Worm (Caenorhabditis elegans) whole organism, L4 larva: Measurements from ENCODE around the gene F49C12.15.

Experiments
- D1046.2 ChIP-seq: fragments of 200-800 bp; sonication (Bioruptor generic); IDR thresholded peaks from 2 replicates; pipeline ENCODE4 v1.3.6; 2022; ENCODE audit warnings: missing genetic modification characterization, missing compliant biosample characterization
- F37D6.2 ChIP-seq: sonication (generic microtip); optimal IDR thresholded peaks from 2 replicates; lab custom pipeline; 2016; ENCODE audit warnings: mild to moderate bottlenecking, missing genetic modification characterization, missing compliant biosample characterization
- R02D3.7 ChIP-seq: fragments of 150-350 bp; sonication (generic microtip); optimal IDR thresholded peaks from 3 replicates; lab custom pipeline; 2014; ENCODE audit warnings: missing biosample characterization, missing genetic modification characterization
- Y5F2A.4 ChIP-seq: fragments of 200-800 bp; sonication (Bioruptor generic); optimal IDR thresholded peaks from 2 replicates; lab custom pipeline; 2018; ENCODE audit warnings: mild to moderate bottlenecking, missing genetic modification characterization, missing compliant biosample characterization
- Y75B8A.6 ChIP-seq: fragments of 200-800 bp; sonication (Bioruptor generic); IDR thresholded peaks from 2 replicates; pipeline ENCODE4 v1.3.6; 2022; ENCODE audit warnings: missing genetic modification reagents, missing genetic modification characterization, missing compliant biosample characterization
- ZK337.2 ChIP-seq: fragments of 200-800 bp; sonication (Bioruptor generic); IDR thresholded peaks from 2 replicates; pipeline ENCODE4 v1.3.6; 2022; ENCODE audit warnings: missing genetic modification reagents, missing genetic modification characterization, missing compliant biosample characterization
- aha-1 ChIP-seq: fragments of 150-350 bp; peaks from one replicate; lab custom pipeline; 2014; ENCODE audit warnings: missing biosample characterization, missing genetic modification characterization
- ceh-20 ChIP-seq: fragments of 200-800 bp; sonication (Bioruptor generic); IDR thresholded peaks from 2 replicates; pipeline ENCODE4 v1.3.6; 2022; ENCODE audit warnings: missing genetic modification reagents, missing genetic modification characterization, missing compliant biosample characterization
- ceh-28 ChIP-seq: fragments of 150-350 bp; optimal IDR thresholded peaks from 2 replicates; lab custom pipeline; 2014; ENCODE audit warnings: missing biosample characterization, missing genetic modification reagents, missing genetic modification characterization
- ceh-44 ChIP-seq: fragments of 200-800 bp; sonication (Bioruptor generic); IDR thresholded peaks from 2 replicates; pipeline ENCODE4 v1.3.6; 2022; ENCODE audit warnings: missing genetic modification reagents, missing genetic modification characterization, missing compliant biosample characterization
- ceh-62 ChIP-seq: sonication (generic microtip); optimal IDR thresholded peaks from 2 replicates; lab custom pipeline; 2017; ENCODE audit warnings: missing biosample characterization, missing genetic modification characterization
- daf-12 ChIP-seq: fragments of 150-350 bp; optimal IDR thresholded peaks from 2 replicates; lab custom pipeline; 2014; ENCODE audit warnings: missing biosample characterization, missing genetic modification reagents, missing genetic modification characterization
- daf-16 ChIP-seq, 3 experiments: sonication (generic microtip); optimal IDR thresholded peaks; 2 replicates each; lab custom pipeline; 2016 to 2017; ENCODE audit warnings: missing genetic modification characterization in 3 of 3, missing genetic modification reagents in 3 of 3, mild to moderate bottlenecking in 2 of 3, missing compliant biosample characterization in 2 of 3, missing biosample characterization in 1 of 3, moderate library complexity in 1 of 3
- daf-19 ChIP-seq: fragments of 200-800 bp; sonication (Bioruptor generic); conservative IDR thresholded peaks from 2 replicates; pipeline ENCODE4 v1.3.6; 2022; ENCODE audit warnings: missing genetic modification characterization, missing compliant biosample characterization
- daf-8 ChIP-seq: fragments of 200-800 bp; sonication (Bioruptor generic); IDR thresholded peaks from 2 replicates; pipeline ENCODE4 v1.3.6; 2022; ENCODE audit warnings: missing genetic modification characterization, missing compliant biosample characterization
- dmd-6 ChIP-seq: fragments of 200-800 bp; sonication (Bioruptor generic); IDR thresholded peaks from 2 replicates; pipeline ENCODE4 v1.3.6; 2022; ENCODE audit warnings: missing genetic modification reagents, missing genetic modification characterization, missing compliant biosample characterization
- dpl-1 ChIP-seq: fragments of 150-350 bp; optimal IDR thresholded peaks from 2 replicates; lab custom pipeline; 2014; ENCODE audit warnings: missing biosample characterization, missing genetic modification reagents, missing genetic modification characterization
- dve-1 ChIP-seq: sonication (generic microtip); optimal IDR thresholded peaks from 2 replicates; lab custom pipeline; 2017; ENCODE audit warnings: antibody characterized with exemption, mild to moderate bottlenecking, missing genetic modification characterization, missing compliant biosample characterization; ENCODE audit not compliant: insufficient read depth
- egl-43 ChIP-seq: fragments of 200-800 bp; sonication (Bioruptor generic); IDR thresholded peaks from 2 replicates; pipeline ENCODE4 v1.3.6; 2022; ENCODE audit warnings: missing genetic modification reagents, missing genetic modification characterization, missing compliant biosample characterization
- fos-1 ChIP-seq: fragments of 150-350 bp; optimal IDR thresholded peaks from 2 replicates; lab custom pipeline; 2014; ENCODE audit warnings: missing biosample characterization, missing genetic modification characterization
- gei-8 ChIP-seq: fragments of 200-800 bp; sonication (Bioruptor generic); optimal IDR thresholded peaks from 2 replicates; lab custom pipeline; 2018; ENCODE audit warnings: mild to moderate bottlenecking, missing genetic modification characterization, missing compliant biosample characterization
- hlh-11 ChIP-seq: fragments of 200-800 bp; sonication (Bioruptor generic); optimal IDR thresholded peaks from 2 replicates; lab custom pipeline; 2018; ENCODE audit warnings: mild to moderate bottlenecking, missing genetic modification characterization, missing compliant biosample characterization
- hlh-30 ChIP-seq: sonication (generic microtip); optimal IDR thresholded peaks from 2 replicates; lab custom pipeline; 2017; ENCODE audit warnings: antibody characterized with exemption, mild to moderate bottlenecking, missing genetic modification characterization, missing compliant biosample characterization; ENCODE audit not compliant: insufficient read depth
- hmg-1.1 ChIP-seq: fragments of 200-800 bp; sonication (Bioruptor generic); IDR thresholded peaks from 2 replicates; pipeline ENCODE4 v1.3.6; 2022; ENCODE audit warnings: missing genetic modification reagents, missing genetic modification characterization, missing compliant biosample characterization
- jun-1 ChIP-seq: fragments of 150-350 bp; optimal IDR thresholded peaks from 2 replicates; lab custom pipeline; 2014; ENCODE audit warnings: missing biosample characterization, missing genetic modification reagents, missing genetic modification characterization
- lin-15B ChIP-seq: fragments of 150-350 bp; sonication (generic microtip); optimal IDR thresholded peaks from 3 replicates; lab custom pipeline; 2014; ENCODE audit warnings: missing biosample characterization, missing genetic modification characterization
- lin-38 ChIP-seq: fragments of 200-800 bp; sonication (Bioruptor generic); IDR thresholded peaks from 2 replicates; pipeline ENCODE4 v1.3.6; 2022; ENCODE audit warnings: missing genetic modification reagents, missing genetic modification characterization, missing compliant biosample characterization
- lir-3 ChIP-seq: sonication (generic microtip); optimal IDR thresholded peaks from 2 replicates; lab custom pipeline; 2016; ENCODE audit warnings: mild to moderate bottlenecking, missing genetic modification characterization, missing compliant biosample characterization
- lsy-2 ChIP-seq, 2 experiments: fragments of 150-350 bp in 1 of 2; sonication (generic microtip) in 1 of 2; optimal IDR thresholded peaks; 2 replicates each; lab custom pipeline; 2014 to 2017; ENCODE audit warnings: missing biosample characterization in 2 of 2, missing genetic modification characterization in 2 of 2
- madf-9 ChIP-seq: fragments of 200-800 bp; sonication (Bioruptor generic); conservative IDR thresholded peaks from 2 replicates; pipeline ENCODE4 v1.3.6; 2022; ENCODE audit warnings: missing genetic modification reagents, missing genetic modification characterization, missing compliant biosample characterization
- mdt-29 ChIP-seq: fragments of 200-800 bp; sonication (Bioruptor generic); IDR thresholded peaks from 2 replicates; pipeline ENCODE4 v1.3.6; 2022; ENCODE audit warnings: missing genetic modification reagents, missing genetic modification characterization, missing compliant biosample characterization
- mep-1 ChIP-seq: fragments of 150-350 bp; sonication (generic microtip); optimal IDR thresholded peaks from 3 replicates; lab custom pipeline; 2014; ENCODE audit warnings: missing biosample characterization, missing genetic modification characterization
- mes-2 ChIP-seq: sonication (generic microtip); optimal IDR thresholded peaks from 2 replicates; lab custom pipeline; 2016; ENCODE audit warnings: missing genotype, mild to moderate bottlenecking, missing genetic modification characterization, missing compliant biosample characterization; ENCODE audit not compliant: poor library complexity, severe bottlenecking
- nhr-102 ChIP-seq: sonication (generic microtip); optimal IDR thresholded peaks from 2 replicates; lab custom pipeline; 2016; ENCODE audit warnings: mild to moderate bottlenecking, missing genetic modification characterization, moderate library complexity, missing compliant biosample characterization
- nhr-111 ChIP-seq: fragments of 200-800 bp; sonication (Bioruptor generic); optimal IDR thresholded peaks from 2 replicates; lab custom pipeline; 2018; ENCODE audit warnings: mild to moderate bottlenecking, missing genetic modification characterization, missing compliant biosample characterization
- nhr-28 ChIP-seq: fragments of 150-350 bp; optimal IDR thresholded peaks from 2 replicates; lab custom pipeline; 2014; ENCODE audit warnings: missing biosample characterization, missing genetic modification characterization
- nhr-41 ChIP-seq: fragments of 200-800 bp; sonication (Bioruptor generic); IDR thresholded peaks from 2 replicates; pipeline ENCODE4 v1.3.6; 2022; ENCODE audit warnings: missing genetic modification reagents, missing genetic modification characterization, missing compliant biosample characterization
- nhr-48 ChIP-seq: sonication (generic microtip); optimal IDR thresholded peaks from 2 replicates; lab custom pipeline; 2016; ENCODE audit warnings: mild to moderate bottlenecking, missing genetic modification characterization, missing compliant biosample characterization
- nhr-6 ChIP-seq: fragments of 150-350 bp; optimal IDR thresholded peaks from 2 replicates; lab custom pipeline; 2014; ENCODE audit warnings: missing biosample characterization, missing genetic modification characterization
- nhr-76 ChIP-seq: fragments of 150-350 bp; optimal IDR thresholded peaks from 2 replicates; lab custom pipeline; 2014; ENCODE audit warnings: missing biosample characterization, missing genetic modification characterization
- nhr-77 ChIP-seq: fragments of 150-350 bp; optimal IDR thresholded peaks from 2 replicates; lab custom pipeline; 2014; ENCODE audit warnings: missing biosample characterization, missing genetic modification characterization
- pha-4 ChIP-seq, 2 experiments: fragments of 150-350 bp in 1 of 2; fragments of 200-800 bp in 1 of 2; sonication (Bioruptor generic) in 1 of 2; IDR thresholded peaks in 1 of 2; optimal IDR thresholded peaks in 1 of 2; 2 replicates each; pipeline versions ENCODE4 v1.3.6 to Lab custom; 2014 to 2022; ENCODE audit warnings: missing genetic modification characterization in 2 of 2, missing genetic modification reagents in 2 of 2, missing biosample characterization in 1 of 2, missing compliant biosample characterization in 1 of 2
- pqm-1 ChIP-seq: sonication (generic microtip); optimal IDR thresholded peaks from 2 replicates; lab custom pipeline; 2017; ENCODE audit warnings: missing biosample characterization, missing genetic modification characterization
- saeg-2 ChIP-seq: fragments of 200-800 bp; sonication (Bioruptor generic); IDR thresholded peaks from 2 replicates; pipeline ENCODE4 v1.3.6; 2022; ENCODE audit warnings: missing genetic modification reagents, missing genetic modification characterization, missing compliant biosample characterization
- snpc-1.2 ChIP-seq: fragments of 200-800 bp; sonication (Bioruptor generic); IDR thresholded peaks from 2 replicates; pipeline ENCODE4 v1.3.6; 2022; ENCODE audit warnings: missing genetic modification reagents, missing genetic modification characterization, missing compliant biosample characterization
- spr-3 ChIP-seq: fragments of 200-800 bp; sonication (Bioruptor generic); optimal IDR thresholded peaks from 2 replicates; lab custom pipeline; 2018; ENCODE audit warnings: mild to moderate bottlenecking, missing genetic modification characterization, missing compliant biosample characterization
- unc-62 ChIP-seq, 3 experiments: fragments of 150-350 bp in 1 of 3; sonication (generic microtip); optimal IDR thresholded peaks in 2 of 3; peaks in 1 of 3; 1 replicate in 1 of 3; 2 replicates in 2 of 3; lab custom pipeline; 2014 to 2017; ENCODE audit warnings: missing biosample characterization in 3 of 3, missing genetic modification characterization in 3 of 3, missing genetic modification reagents in 3 of 3, missing genotype in 1 of 3
- vab-7 ChIP-seq: fragments of 200-800 bp; sonication (Bioruptor generic); IDR thresholded peaks from 2 replicates; pipeline ENCODE4 v1.3.6; 2022; ENCODE audit warnings: missing genetic modification reagents, missing genetic modification characterization, missing compliant biosample characterization

The F49C12.15 gene

ce11 chrIV:9335552-9336251, 11.4 kb downstream of the F49C12.15 start, which contains the start of the genes coa-4 and T20D3.14:
TSS of gene coa-4 (minus strand) at chrIV:9335602.
TSS of gene T20D3.14 (minus strand) at chrIV:9335909.
- no peak for TF ChIP-seq Y75B8A.6 (GFP tag; lab: Robert Waterston, UW)
- TF ChIP-seq ZK337.2 (GFP tag; lab: Robert Waterston, UW) = no peak
- peak; percentile 23 for TF ChIP-seq nhr-77 (tag; lab: Kevin White, UChicago)
- no peak for TF ChIP-seq nhr-102 (tag; lab: Kevin White, UChicago)
- TF ChIP-seq nhr-48 (tag; lab: Kevin White, UChicago) = no peak
- no peak for TF ChIP-seq R02D3.7 (tag; lab: Kevin White, UChicago)
- peak; percentile 55 for TF ChIP-seq mep-1 (tag; lab: Kevin White, UChicago)
- no peak for TF ChIP-seq vab-7 (GFP tag; lab: Robert Waterston, UW)
- TF ChIP-seq ceh-20 (GFP tag; lab: Robert Waterston, UW) = 0 out of 2 replicates have a peak, but pooled peaks have one; percentile 8
- TF ChIP-seq saeg-2 (GFP tag; lab: Robert Waterston, UW) = no peak
- TF ChIP-seq nhr-6 (tag; lab: Kevin White, UChicago) = no peak
- peak; percentile 69 for TF ChIP-seq dve-1
- no peak for TF ChIP-seq ceh-62 (tag; lab: Kevin White, UChicago)
- no peak for TF ChIP-seq daf-12 (tag; lab: Kevin White, UChicago)
- no peak for TF ChIP-seq Y5F2A.4
- TF ChIP-seq gei-8 (GFP tag; lab: Kevin White, UChicago) = no peak
- TF ChIP-seq mes-2 (tag; lab: Kevin White, UChicago) = peak; percentile 56
- no peak for TF ChIP-seq mdt-29
- TF ChIP-seq daf-19 = no peak
- no peak for TF ChIP-seq fos-1 (tag; lab: Kevin White, UChicago)
- peak; percentile 35 for TF ChIP-seq dpl-1 (GFP tag; lab: Kevin White, UChicago)
- no peak for TF ChIP-seq ceh-28 (tag; lab: Kevin White, UChicago)
- peak; percentile 63 for TF ChIP-seq aha-1
- TF ChIP-seq daf-16 (GFP tag; optimal IDR thresholded peaks at IDR 0.05; lab: Kevin White, UChicago) = no peak
- TF ChIP-seq daf-16 (tag; optimal IDR thresholded peaks at IDR 0.05; lab: Kevin White, UChicago) = peak; percentile 64
- no peak for TF ChIP-seq nhr-76 (tag; lab: Kevin White, UChicago)
- no peak for TF ChIP-seq snpc-1.2 (GFP tag; lab: Robert Waterston, UW)
- peak; percentile 64 for TF ChIP-seq hlh-11
- TF ChIP-seq hlh-30 = peak; percentile 57
- no peak for TF ChIP-seq lin-15B (tag; lab: Kevin White, UChicago)
- TF ChIP-seq jun-1 (tag; lab: Kevin White, UChicago) = no peak
- TF ChIP-seq daf-8 (GFP tag; lab: Robert Waterston, UW) = no peak
- no peak for TF ChIP-seq D1046.2 (GFP tag; lab: Robert Waterston, UW)
- no peak for TF ChIP-seq F37D6.2 (tag; lab: Kevin White, UChicago)
- TF ChIP-seq dmd-6 = peak; percentile 75
- no peak for TF ChIP-seq unc-62 (GFP tag; optimal IDR thresholded peaks at IDR 0.05 in 1 of 2; lab: Kevin White, UChicago)
- TF ChIP-seq unc-62 (tag; optimal IDR thresholded peaks at IDR 0.05; lab: Kevin White, UChicago) = no peak
- TF ChIP-seq lir-3 (tag; lab: Kevin White, UChicago) = no peak
- TF ChIP-seq hmg-1.1 (GFP tag; lab: Robert Waterston, UW) = 0 out of 2 replicates have a peak, but pooled peaks have one; percentile 40
- peak in 1 of 2 experiments; percentile 57 for TF ChIP-seq lsy-2 (tag; optimal IDR thresholded peaks at IDR 0.05; lab: Kevin White, UChicago)
- peak; percentile 27 for TF ChIP-seq nhr-28 (tag; lab: Kevin White, UChicago)
- no peak for TF ChIP-seq nhr-111
- TF ChIP-seq ceh-44 = no peak
- TF ChIP-seq nhr-41 = no peak
- peak; percentile 24 for TF ChIP-seq pqm-1 (tag; lab: Kevin White, UChicago)
- TF ChIP-seq pha-4 (GFP tag; IDR thresholded peaks at IDR 0.05; lab: Robert Waterston, UW) = no peak
- TF ChIP-seq pha-4 (tag; optimal IDR thresholded peaks at IDR 0.05; lab: Kevin White, UChicago) = peak; percentile 40
- no peak for TF ChIP-seq madf-9
- no peak for TF ChIP-seq spr-3 (GFP tag; lab: Kevin White, UChicago)
- no peak for TF ChIP-seq egl-43 (GFP tag; lab: Robert Waterston, UW)
- TF ChIP-seq lin-38 (GFP tag; lab: Robert Waterston, UW) = peak; percentile 29; the same call in 1 of the 2 replicates
